Fruit fly (Drosophila melanogaster) whole organism, wandering third instar larva: ENCODE data around the gene Cdc14.

ENCODE experiments used
- HLH106 ChIP-seq: fragments of 200-800 bp; optimal IDR thresholded peaks from 3 replicates; lab custom pipeline; 2019; ENCODE audit warnings: missing biosample characterization, mild to moderate bottlenecking, missing genetic modification characterization, moderate library complexity
- Myc ChIP-seq: fragments of >200 bp; optimal IDR thresholded peaks from 2 replicates; lab custom pipeline; 2017
- Vsx2 ChIP-seq: fragments of 200-300, 225-300 bp; sonication (Bioruptor generic); optimal IDR thresholded peaks from 2 replicates; lab custom pipeline; 2018; ENCODE audit warnings: missing biosample characterization, missing genetic modification characterization; ENCODE audit not compliant: partially characterized antibody

- TF ChIP-seq Myc (lab: Kevin White, UChicago) (no peak), HLH106 (tag; lab: Kevin White, UChicago) (no peak), Vsx2 (GFP tag; lab: Kevin White, UChicago) (no peak)
Measured at dm6 chr2L:7777979-7778692, 32.4 kb downstream of the Cdc14 start, which contains the start of gene CG7179.
